Fruit fly (Drosophila melanogaster) whole organism, embryonic: Measurements from ENCODE around the gene CG6254.

Experiments
- BtbVII ChIP-seq: fragments of 200-800 bp; sonication (Bioruptor generic); optimal IDR thresholded peaks from 3 replicates; lab custom pipeline; 2017; ENCODE audit warnings: missing biosample characterization, mild to moderate bottlenecking, missing genetic modification characterization
- CG10209 ChIP-seq: fragments of 200-800 bp; sonication (Bioruptor generic); optimal IDR thresholded peaks from 3 replicates; lab custom pipeline; 2017; ENCODE audit warnings: missing biosample characterization, mild to moderate bottlenecking, missing genetic modification characterization, missing genetic modification reagents
- CG1024 ChIP-seq: fragments of 200-800 bp; sonication (Bioruptor generic); IDR thresholded peaks from 2 replicates; pipeline ENCODE4 v1.3.6; 2022; ENCODE audit warnings: missing biosample characterization, missing genetic modification characterization
- CG10267 ChIP-seq: fragments of 200-800 bp; sonication (Bioruptor generic); optimal IDR thresholded peaks from 2 replicates; lab custom pipeline; 2018; ENCODE audit warnings: missing biosample characterization, mild to moderate bottlenecking, missing genetic modification characterization, moderate library complexity
- CG1233 ChIP-seq: fragments of 200-800 bp; sonication (Bioruptor generic); optimal IDR thresholded peaks from 4 replicates; lab custom pipeline; 2018; ENCODE audit warnings: missing biosample characterization, mild to moderate bottlenecking, missing genetic modification characterization
- CG12942 ChIP-seq: fragments of 200-800 bp; sonication (Bioruptor generic); optimal IDR thresholded peaks from 3 replicates; lab custom pipeline; 2016; ENCODE audit warnings: missing biosample characterization, missing genetic modification characterization
- CG13296 ChIP-seq: fragments of 200-800 bp; sonication (Bioruptor generic); optimal IDR thresholded peaks from 3 replicates; lab custom pipeline; 2018; ENCODE audit warnings: missing biosample characterization, mild to moderate bottlenecking, missing genetic modification characterization
- CG13424 ChIP-seq: fragments of 200-800 bp; sonication (Bioruptor generic); optimal IDR thresholded peaks from 2 replicates; lab custom pipeline; 2019; ENCODE audit warnings: missing biosample characterization, mild to moderate bottlenecking, missing genetic modification characterization, moderate library complexity
- CG14710 ChIP-seq: fragments of 200-800 bp; sonication (Bioruptor generic); optimal IDR thresholded peaks from 3 replicates; lab custom pipeline; 2019; ENCODE audit warnings: missing biosample characterization, mild to moderate bottlenecking, missing genetic modification characterization, moderate library complexity
- CG15269 ChIP-seq: fragments of 200-800 bp; sonication (Bioruptor generic); optimal IDR thresholded peaks from 2 replicates; lab custom pipeline; 2018; ENCODE audit warnings: missing biosample characterization, mild to moderate bottlenecking, missing genetic modification characterization, moderate library complexity
- CG17359 ChIP-seq: fragments of 200-800 bp; sonication (Bioruptor generic); optimal IDR thresholded peaks from 3 replicates; lab custom pipeline; 2018; ENCODE audit warnings: missing biosample characterization, mild to moderate bottlenecking, missing genetic modification characterization, moderate library complexity
- CG17361 ChIP-seq: fragments of 200-800 bp; sonication (Bioruptor generic); IDR thresholded peaks from 3 replicates; pipeline ENCODE4 v1.3.6; 2022; ENCODE audit warnings: missing biosample characterization, missing genetic modification characterization
- CG17385 ChIP-seq: fragments of 200-800 bp; sonication (Bioruptor generic); optimal IDR thresholded peaks from 3 replicates; lab custom pipeline; 2018; ENCODE audit warnings: missing biosample characterization, mild to moderate bottlenecking, missing genetic modification characterization
- CG18011 ChIP-seq: fragments of 200-800 bp; sonication (Bioruptor generic); optimal IDR thresholded peaks from 2 replicates; lab custom pipeline; 2017; ENCODE audit warnings: missing biosample characterization, missing genetic modification characterization, mild to moderate bottlenecking, moderate library complexity, missing genotype
- CG18262 ChIP-seq: fragments of 200-800 bp; optimal IDR thresholded peaks from 3 replicates; lab custom pipeline; 2019; ENCODE audit warnings: missing biosample characterization, mild to moderate bottlenecking, missing genetic modification characterization, moderate library complexity
- CG18599 ChIP-seq: fragments of 200-800 bp; sonication (Bioruptor generic); optimal IDR thresholded peaks from 3 replicates; lab custom pipeline; 2017; ENCODE audit warnings: missing biosample characterization, missing genetic modification characterization, mild to moderate bottlenecking, moderate library complexity, missing genetic modification reagents
- CG2120 ChIP-seq: fragments of 200-800 bp; sonication (Bioruptor generic); optimal IDR thresholded peaks from 3 replicates; lab custom pipeline; 2016; ENCODE audit warnings: missing biosample characterization, missing genetic modification characterization
- CG2712 ChIP-seq: fragments of 200-800 bp; optimal IDR thresholded peaks from 3 replicates; lab custom pipeline; 2019; ENCODE audit warnings: missing biosample characterization, mild to moderate bottlenecking, missing genetic modification characterization, moderate library complexity
- CG30403 ChIP-seq: fragments of 200-800 bp; sonication (Bioruptor generic); optimal IDR thresholded peaks from 3 replicates; lab custom pipeline; 2016; ENCODE audit warnings: missing biosample characterization, missing genetic modification characterization
- CG31365 ChIP-seq: fragments of 200-800 bp; sonication (Bioruptor generic); optimal IDR thresholded peaks from 2 replicates; lab custom pipeline; 2018; ENCODE audit warnings: missing biosample characterization, mild to moderate bottlenecking, missing genetic modification characterization
- CG31388 ChIP-seq: fragments of 200-800 bp; sonication (Bioruptor generic); optimal IDR thresholded peaks from 2 replicates; lab custom pipeline; 2016; ENCODE audit warnings: missing biosample characterization, missing genetic modification characterization
- CG31441 ChIP-seq: fragments of 200-800 bp; sonication (Bioruptor generic); IDR thresholded peaks from 2 replicates; pipeline ENCODE4 v1.3.6; 2022; ENCODE audit warnings: missing biosample characterization, missing genetic modification characterization
- CG4424 ChIP-seq: fragments of 200-800 bp; sonication (Bioruptor generic); optimal IDR thresholded peaks from 3 replicates; lab custom pipeline; 2016; ENCODE audit warnings: missing biosample characterization, missing genetic modification characterization
- CG9817 ChIP-seq: fragments of 200-800 bp; sonication (Bioruptor generic); optimal IDR thresholded peaks from 2 replicates; lab custom pipeline; 2018; ENCODE audit warnings: missing biosample characterization, mild to moderate bottlenecking, missing genetic modification characterization, moderate library complexity
- Dek ChIP-seq: fragments of 200-800 bp; sonication (Bioruptor generic); optimal IDR thresholded peaks from 3 replicates; lab custom pipeline; 2019; ENCODE audit warnings: missing biosample characterization, mild to moderate bottlenecking, missing genetic modification characterization, moderate library complexity
- Dll ChIP-seq: fragments of 200-800 bp; sonication (Bioruptor generic); IDR thresholded peaks from 4 replicates; pipeline ENCODE4 v1.3.6; 2022; ENCODE audit warnings: missing biosample characterization, missing genetic modification characterization; ENCODE audit not compliant: partially characterized antibody
- Fer2 ChIP-seq: fragments of 200-800 bp; sonication (Bioruptor generic); optimal IDR thresholded peaks from 2 replicates; lab custom pipeline; 2018; ENCODE audit warnings: missing biosample characterization, mild to moderate bottlenecking, missing genetic modification characterization, moderate library complexity
- GATAe ChIP-seq: fragments of 200-800 bp; sonication (Bioruptor generic); conservative IDR thresholded peaks from 2 replicates; pipeline ENCODE4 v1.3.6; 2022; ENCODE audit warnings: missing biosample characterization, missing genetic modification characterization
- Gsc ChIP-seq: fragments of 200-800 bp; sonication (Bioruptor generic); IDR thresholded peaks from 2 replicates; pipeline ENCODE4 v1.3.6; 2022; ENCODE audit warnings: missing biosample characterization, missing genetic modification characterization
- NK7.1 ChIP-seq: fragments of 200-800 bp; sonication (Bioruptor generic); optimal IDR thresholded peaks from 3 replicates; lab custom pipeline; 2016; ENCODE audit warnings: missing biosample characterization, missing genetic modification characterization
- Oli ChIP-seq: fragments of 200-800 bp; sonication (Bioruptor generic); optimal IDR thresholded peaks from 2 replicates; lab custom pipeline; 2018; ENCODE audit warnings: missing biosample characterization, mild to moderate bottlenecking, missing genetic modification characterization, moderate library complexity
- Ptx1 ChIP-seq: fragments of 200-800 bp; sonication (Bioruptor generic); IDR thresholded peaks from 2 replicates; pipeline ENCODE4 v1.3.6; 2022; ENCODE audit warnings: missing biosample characterization, missing genetic modification characterization
- Spps ChIP-seq: fragments of 200-800 bp; sonication (Bioruptor generic); optimal IDR thresholded peaks from 2 replicates; lab custom pipeline; 2018; ENCODE audit warnings: missing biosample characterization, mild to moderate bottlenecking, missing genetic modification characterization
- ac ChIP-seq: fragments of 200-800 bp; sonication (Bioruptor generic); optimal IDR thresholded peaks from 3 replicates; lab custom pipeline; 2017; ENCODE audit warnings: missing biosample characterization, mild to moderate bottlenecking, missing genetic modification characterization
- chm ChIP-seq: fragments of 200-800 bp; sonication (Bioruptor generic); IDR thresholded peaks from 2 replicates; pipeline ENCODE4 v1.3.6; 2022; ENCODE audit warnings: missing biosample characterization, missing genetic modification characterization
- dysf ChIP-seq: fragments of 200-800 bp; sonication (Bioruptor generic); IDR thresholded peaks from 3 replicates; pipeline ENCODE4 v1.3.6; 2022; ENCODE audit warnings: missing biosample characterization, missing genetic modification characterization
- fd3F ChIP-seq: fragments of 200-800 bp; sonication (Bioruptor generic); optimal IDR thresholded peaks from 2 replicates; lab custom pipeline; 2018; ENCODE audit warnings: missing biosample characterization, mild to moderate bottlenecking, missing genetic modification characterization, moderate library complexity
- grau ChIP-seq: fragments of 200-800 bp; optimal IDR thresholded peaks from 3 replicates; lab custom pipeline; 2019; ENCODE audit warnings: missing biosample characterization, mild to moderate bottlenecking, missing genetic modification characterization, moderate library complexity
- hb ChIP-seq: fragments of 200-800 bp; sonication (Bioruptor generic); IDR thresholded peaks from 3 replicates; pipeline ENCODE4 v1.3.6; 2022; ENCODE audit warnings: missing biosample characterization, missing genetic modification characterization; ENCODE audit not compliant: partially characterized antibody
- lab ChIP-seq: fragments of 200-800 bp; sonication (Bioruptor generic); optimal IDR thresholded peaks from 3 replicates; lab custom pipeline; 2017; ENCODE audit warnings: missing biosample characterization, missing genetic modification characterization, mild to moderate bottlenecking, moderate library complexity, missing genetic modification reagents
- mld ChIP-seq: fragments of 200-800 bp; sonication (Bioruptor generic); IDR thresholded peaks from 3 replicates; pipeline ENCODE4 v1.3.6; 2022; ENCODE audit warnings: missing biosample characterization, missing genetic modification characterization; ENCODE audit not compliant: partially characterized antibody
- odd ChIP-seq: fragments of 200-800 bp; sonication (Bioruptor generic); optimal IDR thresholded peaks from 2 replicates; lab custom pipeline; 2017; ENCODE audit warnings: missing biosample characterization, mild to moderate bottlenecking, missing genetic modification characterization
- row ChIP-seq: fragments of 200-800 bp; sonication (Bioruptor generic); IDR thresholded peaks from 3 replicates; pipeline ENCODE4 v1.3.6; 2022; ENCODE audit warnings: missing biosample characterization, missing genetic modification characterization
- stwl ChIP-seq: fragments of 200-800 bp; sonication (Bioruptor generic); optimal IDR thresholded peaks from 3 replicates; lab custom pipeline; 2018; ENCODE audit warnings: missing biosample characterization, mild to moderate bottlenecking, missing genetic modification characterization, moderate library complexity
- sug ChIP-seq: fragments of 200-800 bp; optimal IDR thresholded peaks from 2 replicates; lab custom pipeline; 2019; ENCODE audit warnings: missing biosample characterization, mild to moderate bottlenecking, missing genetic modification characterization, moderate library complexity
- tna ChIP-seq: fragments of 200-800 bp; sonication (Bioruptor generic); IDR thresholded peaks from 2 replicates; pipeline ENCODE4 v1.3.6; 2022; ENCODE audit warnings: missing biosample characterization, missing genetic modification characterization; ENCODE audit not compliant: partially characterized antibody
- vvl ChIP-seq: fragments of 200-800 bp; sonication (Bioruptor generic); IDR thresholded peaks from 2 replicates; pipeline ENCODE4 v1.3.6; 2022; ENCODE audit warnings: missing biosample characterization, missing genetic modification characterization

CG6254 gene

DNA sequence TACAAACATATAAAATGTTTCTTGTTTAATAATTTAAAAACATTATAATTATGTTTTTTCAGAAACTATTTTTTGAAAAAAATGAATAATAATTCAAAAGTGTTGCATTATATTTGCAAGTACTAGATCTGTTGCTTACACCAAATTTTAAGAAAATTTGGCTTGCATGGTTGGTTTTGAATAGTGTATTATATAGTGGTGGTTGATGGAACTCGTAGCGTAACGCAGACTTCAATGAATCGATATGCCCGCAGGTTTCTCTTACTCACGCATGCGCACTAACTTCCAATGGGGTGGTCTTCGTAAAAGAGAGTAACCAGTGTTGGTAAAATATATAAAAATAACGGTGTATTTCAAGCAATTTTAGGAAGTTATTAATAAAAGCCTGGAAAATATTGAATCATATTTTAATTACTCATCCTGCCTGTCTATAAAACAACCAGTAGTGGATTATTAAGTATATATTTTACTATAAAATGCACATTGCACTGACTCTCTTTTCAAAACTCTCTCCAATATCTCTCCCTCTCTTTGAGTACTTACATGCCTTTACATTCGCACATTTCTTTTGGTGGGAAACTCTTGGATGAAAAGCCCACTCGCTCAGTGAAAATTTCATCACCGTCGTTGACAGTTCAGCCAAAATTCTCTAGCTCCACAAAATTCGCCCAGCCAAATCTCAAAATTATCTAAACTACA, 29.1 kb upstream of the CG6254 start, which contains the start of gene Syn (continued):
- TF ChIP-seq fd3F (no peak), CG9817 (tag; lab: Kevin White, UChicago) (no peak), CG1233 (no peak), Ptx1 (GFP tag; lab: Robert Waterston, UW) (no peak), NK7.1 (GFP tag; lab: Kevin White, UChicago) (no peak), CG12942 (no peak), row (GFP tag; lab: Robert Waterston, UW) (peak; percentile 63), BtbVII (GFP tag; lab: Kevin White, UChicago) (no peak), CG18599 (GFP tag; lab: Kevin White, UChicago) (peak; percentile 33), CG31388 (GFP tag; lab: Kevin White, UChicago) (no peak), Oli (tag; lab: Kevin White, UChicago) (no peak), chm (no peak), CG30403 (GFP tag; lab: Kevin White, UChicago) (peak; percentile 26), dysf (GFP tag; lab: Robert Waterston, UW) (peak; percentile 18; the same call in 1 of the 3 replicates), CG13296 (GFP tag; lab: Kevin White, UChicago) (peak; percentile 22), ac (GFP tag; lab: Kevin White, UChicago) (no peak), CG17361 (GFP tag; lab: Robert Waterston, UW) (peak; percentile 33; the same call in 1 of the 3 replicates), CG2120 (peak; percentile 28), vvl (GFP tag; lab: Robert Waterston, UW) (0 out of 2 replicates have a peak, but pooled peaks have one; percentile 19), grau (tag; lab: Kevin White, UChicago) (peak; percentile 31), mld (GFP tag; lab: Robert Waterston, UW) (no peak), lab (GFP tag; lab: Kevin White, UChicago) (peak; percentile 28), CG15269 (peak; percentile 29), CG18011 (no peak), CG10267 (tag; lab: Kevin White, UChicago) (peak; percentile 24), CG2712 (tag; lab: Kevin White, UChicago) (peak; percentile 24), Dek (tag; lab: Kevin White, UChicago) (peak; percentile 23), stwl (tag; lab: Kevin White, UChicago) (peak; percentile 70), GATAe (GFP tag; lab: Robert Waterston, UW) (no peak), CG17359 (tag; lab: Kevin White, UChicago) (peak; percentile 24), CG14710 (tag; lab: Kevin White, UChicago) (no peak), CG4424 (GFP tag; lab: Kevin White, UChicago) (no peak), CG13424 (tag; lab: Kevin White, UChicago) (peak; percentile 46), Dll (GFP tag; lab: Robert Waterston, UW) (no peak), sug (tag; lab: Kevin White, UChicago) (no peak), Gsc (GFP tag; lab: Robert Waterston, UW) (no peak), CG17385 (GFP tag; lab: Kevin White, UChicago) (no peak), CG18262 (tag; lab: Kevin White, UChicago) (peak; percentile 41), odd (GFP tag; lab: Kevin White, UChicago) (no peak), Fer2 (tag; lab: Kevin White, UChicago) (no peak), Spps (tag; lab: Kevin White, UChicago) (no peak), tna (GFP tag; lab: Robert Waterston, UW) (no peak), CG31441 (GFP tag; lab: Robert Waterston, UW) (peak; percentile 17; the same call in 1 of the 2 replicates), hb (GFP tag; lab: Robert Waterston, UW) (no peak), CG10209 (no peak), CG1024 (GFP tag; lab: Robert Waterston, UW) (no peak), CG31365 (tag; lab: Kevin White, UChicago) (no peak)
